Worm (Caenorhabditis elegans) whole organism, L1 larva: Measurements from ENCODE around the gene pus-1.

Experiments used
- nhr-11 ChIP-seq: fragments of 150-350 bp; optimal IDR thresholded peaks from 2 replicates; lab custom pipeline; 2014; ENCODE audit warnings: missing biosample characterization, missing genetic modification characterization
- pqm-1 ChIP-seq: sonication (generic microtip); optimal IDR thresholded peaks from 3 replicates; lab custom pipeline; 2017; ENCODE audit warnings: missing biosample characterization, missing genetic modification characterization

- no peak for TF ChIP-seq nhr-11 (tag; lab: Kevin White, UChicago)
- TF ChIP-seq pqm-1: no peak
These were observed 7.8 kb upstream of the pus-1 start, which contains the start of gene cand-1 for ce11 chrV:16802572-16802971.
